Worm (Caenorhabditis elegans): ENCODE results near the gene F57G12.1.

DNA sequence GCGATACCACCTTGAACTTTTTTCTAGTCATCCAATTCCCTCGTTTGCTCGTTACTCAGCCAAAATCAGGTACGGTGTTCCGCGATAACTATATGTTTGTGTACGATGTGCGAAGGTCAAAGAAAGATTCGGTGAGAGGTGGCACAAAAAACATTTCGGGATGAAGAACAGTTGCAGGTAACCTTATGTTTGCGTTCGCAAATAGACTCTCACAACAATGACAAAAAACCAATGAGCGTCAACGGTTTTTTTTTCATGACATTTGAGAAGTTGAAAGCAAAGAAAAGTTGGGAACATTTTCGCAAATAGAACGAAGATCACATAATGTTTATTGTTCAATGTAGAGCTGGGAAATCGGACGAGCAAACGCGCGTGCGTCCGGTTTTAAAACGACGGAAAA, 8.8 kb downstream of the F57G12.1 start:
- TF ChIP-seq nhr-25 (tag; optimal IDR thresholded peaks at IDR 0.05) (no peak), ceh-16 (tag; optimal IDR thresholded peaks at IDR 0.05) (no peak), nhr-11 (tag; optimal IDR thresholded peaks at IDR 0.05) (no peak), nhr-12 (tag; optimal IDR thresholded peaks at IDR 0.05) (no peak)
